Fruit fly (Drosophila melanogaster) whole organism, embryonic: ENCODE results near the gene Kdsr.
A peak's percentile ranks its signal among the peaks of the same experiment; 100 is the strongest.

Experiments used
- Bdp1 ChIP-seq: fragments of 200-800 bp; sonication (Bioruptor generic); optimal IDR thresholded peaks from 3 replicates; lab custom pipeline; 2016; ENCODE audit warnings: missing biosample characterization, missing genetic modification characterization
- Bteb2 ChIP-seq: fragments of 200-800 bp; sonication (Bioruptor generic); optimal IDR thresholded peaks from 2 replicates; lab custom pipeline; 2016; ENCODE audit warnings: missing biosample characterization, missing genetic modification characterization
- CG10209 ChIP-seq: fragments of 200-800 bp; sonication (Bioruptor generic); optimal IDR thresholded peaks from 3 replicates; lab custom pipeline; 2017; ENCODE audit warnings: missing biosample characterization, mild to moderate bottlenecking, missing genetic modification characterization, missing genetic modification reagents
- CG10543 ChIP-seq: fragments of 200-800 bp; sonication (Bioruptor generic); optimal IDR thresholded peaks from 3 replicates; lab custom pipeline; 2017; ENCODE audit warnings: missing biosample characterization, mild to moderate bottlenecking, missing genetic modification characterization, moderate library complexity
- CG11695 ChIP-seq: fragments of 200-800 bp; sonication (Bioruptor generic); IDR thresholded peaks from 3 replicates; pipeline ENCODE4 v1.3.6; 2022; ENCODE audit warnings: missing biosample characterization, missing genetic modification characterization
- CG12104 ChIP-seq: fragments of 200-800 bp; sonication (Bioruptor generic); optimal IDR thresholded peaks from 3 replicates; lab custom pipeline; 2016; ENCODE audit warnings: missing biosample characterization, missing genetic modification characterization
- CG12769 ChIP-seq: fragments of 200-800 bp; sonication (Bioruptor generic); optimal IDR thresholded peaks from 2 replicates; lab custom pipeline; 2019; ENCODE audit warnings: missing biosample characterization, mild to moderate bottlenecking, missing genetic modification characterization, moderate library complexity
- CG15514 ChIP-seq: fragments of 200-800 bp; sonication (Bioruptor generic); optimal IDR thresholded peaks from 3 replicates; lab custom pipeline; 2017; ENCODE audit warnings: missing biosample characterization, missing genetic modification characterization, mild to moderate bottlenecking, moderate library complexity, missing genetic modification reagents
- CG15696 ChIP-seq: fragments of 200-800 bp; sonication (Bioruptor generic); optimal IDR thresholded peaks from 2 replicates; lab custom pipeline; 2019; ENCODE audit warnings: missing biosample characterization, mild to moderate bottlenecking, missing genetic modification characterization, moderate library complexity
- CG17361 ChIP-seq: fragments of 200-800 bp; sonication (Bioruptor generic); IDR thresholded peaks from 3 replicates; pipeline ENCODE4 v1.3.6; 2022; ENCODE audit warnings: missing biosample characterization, missing genetic modification characterization
- CG17829 ChIP-seq: fragments of 200-800 bp; optimal IDR thresholded peaks from 2 replicates; lab custom pipeline; 2019; ENCODE audit warnings: missing biosample characterization, mild to moderate bottlenecking, missing genetic modification characterization, moderate library complexity
- CG31441 ChIP-seq: fragments of 200-800 bp; sonication (Bioruptor generic); IDR thresholded peaks from 2 replicates; pipeline ENCODE4 v1.3.6; 2022; ENCODE audit warnings: missing biosample characterization, missing genetic modification characterization
- CG3281 ChIP-seq: fragments of 200-800 bp; sonication (Bioruptor generic); optimal IDR thresholded peaks from 3 replicates; lab custom pipeline; 2017; ENCODE audit warnings: missing biosample characterization, mild to moderate bottlenecking, missing genetic modification characterization
- CG33557 ChIP-seq: fragments of 200-800 bp; sonication (Bioruptor generic); optimal IDR thresholded peaks from 2 replicates; lab custom pipeline; 2019; ENCODE audit warnings: missing biosample characterization, mild to moderate bottlenecking, missing genetic modification characterization, moderate library complexity
- CG3407 ChIP-seq: fragments of 200-800 bp; sonication (Bioruptor generic); optimal IDR thresholded peaks from 2 replicates; lab custom pipeline; 2018; ENCODE audit warnings: missing biosample characterization, mild to moderate bottlenecking, missing genetic modification characterization
- CG3726 ChIP-seq: fragments of 200-800 bp; sonication (Bioruptor generic); IDR thresholded peaks from 3 replicates; pipeline ENCODE4, ENCODE4 v1.3.6; 2022; ENCODE audit warnings: missing biosample characterization, missing genetic modification characterization
- CG4424 ChIP-seq: fragments of 200-800 bp; sonication (Bioruptor generic); optimal IDR thresholded peaks from 3 replicates; lab custom pipeline; 2016; ENCODE audit warnings: missing biosample characterization, missing genetic modification characterization
- CG6654 ChIP-seq: fragments of 200-800 bp; sonication (Bioruptor generic); optimal IDR thresholded peaks from 2 replicates; lab custom pipeline; 2017; ENCODE audit warnings: missing biosample characterization, mild to moderate bottlenecking, missing genetic modification characterization
- CG7987 ChIP-seq: fragments of 200-800 bp; sonication (Bioruptor generic); optimal IDR thresholded peaks from 2 replicates; lab custom pipeline; 2018; ENCODE audit warnings: missing biosample characterization, mild to moderate bottlenecking, missing genetic modification characterization, moderate library complexity
- CTCF ChIP-seq: fragments of 200-800 bp; sonication (Bioruptor generic); optimal IDR thresholded peaks from 2 replicates; lab custom pipeline; 2017; ENCODE audit warnings: missing biosample characterization, mild to moderate bottlenecking, missing genetic modification characterization, moderate library complexity
- Fer1 ChIP-seq: fragments of 200-800 bp; sonication (Bioruptor generic); optimal IDR thresholded peaks from 2 replicates; lab custom pipeline; 2017; ENCODE audit warnings: missing biosample characterization, mild to moderate bottlenecking, missing genetic modification characterization
- HLHmδ ChIP-seq: fragments of 200-800 bp; sonication (Bioruptor generic); optimal IDR thresholded peaks from 2 replicates; lab custom pipeline; 2018; ENCODE audit warnings: missing biosample characterization, mild to moderate bottlenecking, missing genetic modification characterization, moderate library complexity
- HmgZ ChIP-seq: fragments of 200-800 bp; sonication (Bioruptor generic); optimal IDR thresholded peaks from 2 replicates; lab custom pipeline; 2018; ENCODE audit warnings: missing biosample characterization, mild to moderate bottlenecking, missing genetic modification characterization
- MESR4 ChIP-seq: fragments of 200-800 bp; sonication (Bioruptor generic); optimal IDR thresholded peaks from 2 replicates; lab custom pipeline; 2018; ENCODE audit warnings: missing biosample characterization, mild to moderate bottlenecking, missing genetic modification characterization, moderate library complexity
- PHDP ChIP-seq: fragments of 200-800 bp; sonication (Bioruptor generic); optimal IDR thresholded peaks from 3 replicates; lab custom pipeline; 2018; ENCODE audit warnings: missing biosample characterization, mild to moderate bottlenecking, missing genetic modification characterization, moderate library complexity
- Pdp1 ChIP-seq, 2 experiments: fragments of 200-800 bp; sonication (Bioruptor generic); optimal IDR thresholded peaks; 3 replicates each; lab custom pipeline; 2016; ENCODE audit warnings: missing biosample characterization in 2 of 2, missing genetic modification characterization in 2 of 2, mild to moderate bottlenecking in 1 of 2, moderate library complexity in 1 of 2
- Ravus ChIP-seq: fragments of 200-800 bp; sonication (Bioruptor generic); IDR thresholded peaks from 2 replicates; pipeline ENCODE4 v1.3.6; 2022; ENCODE audit warnings: missing biosample characterization, missing genetic modification characterization
- Spps ChIP-seq: fragments of 200-800 bp; sonication (Bioruptor generic); optimal IDR thresholded peaks from 2 replicates; lab custom pipeline; 2018; ENCODE audit warnings: missing biosample characterization, mild to moderate bottlenecking, missing genetic modification characterization
- bigmax ChIP-seq: fragments of 200-800 bp; sonication (Bioruptor generic); optimal IDR thresholded peaks from 2 replicates; lab custom pipeline; 2018; ENCODE audit warnings: missing biosample characterization, mild to moderate bottlenecking, missing genetic modification characterization
- btn ChIP-seq: fragments of 200-800 bp; sonication (Bioruptor generic); optimal IDR thresholded peaks from 2 replicates; lab custom pipeline; 2016; ENCODE audit warnings: missing biosample characterization, missing genetic modification characterization
- chm ChIP-seq: fragments of 200-800 bp; sonication (Bioruptor generic); IDR thresholded peaks from 2 replicates; pipeline ENCODE4 v1.3.6; 2022; ENCODE audit warnings: missing biosample characterization, missing genetic modification characterization
- cwo ChIP-seq: fragments of 200-800 bp; sonication (Bioruptor generic); optimal IDR thresholded peaks from 3 replicates; lab custom pipeline; 2017; ENCODE audit warnings: missing biosample characterization, missing genetic modification characterization, mild to moderate bottlenecking, moderate library complexity, missing genetic modification reagents
- dpn ChIP-seq, 2 experiments: fragments of 200-800 bp; sonication (Bioruptor generic); optimal IDR thresholded peaks; 3 replicates each; lab custom pipeline; 2016; ENCODE audit warnings: missing biosample characterization in 2 of 2, missing genetic modification characterization in 2 of 2
- esg ChIP-seq: fragments of 200-800 bp; sonication (Bioruptor generic); conservative IDR thresholded peaks from 2 replicates; pipeline ENCODE4 v1.3.6; 2022; ENCODE audit warnings: missing biosample characterization, missing genetic modification characterization
- eyg ChIP-seq: fragments of 200-800 bp; sonication (Bioruptor generic); optimal IDR thresholded peaks from 3 replicates; lab custom pipeline; 2016; ENCODE audit warnings: missing biosample characterization, missing genetic modification characterization
- fd3F ChIP-seq: fragments of 200-800 bp; sonication (Bioruptor generic); optimal IDR thresholded peaks from 2 replicates; lab custom pipeline; 2018; ENCODE audit warnings: missing biosample characterization, mild to moderate bottlenecking, missing genetic modification characterization, moderate library complexity
- gce ChIP-seq: fragments of 200-800 bp; sonication (Bioruptor generic); IDR thresholded peaks from 3 replicates; pipeline ENCODE4 v1.3.6; 2022; ENCODE audit warnings: missing biosample characterization, missing genetic modification characterization
- gro ChIP-seq: fragments of 200-800 bp; sonication (Bioruptor generic); optimal IDR thresholded peaks from 2 replicates; lab custom pipeline; 2016; ENCODE audit warnings: missing biosample characterization, missing genetic modification characterization
- gsb ChIP-seq: fragments of 200-800 bp; sonication (Bioruptor generic); IDR thresholded peaks from 2 replicates; pipeline ENCODE4 v1.3.6; 2022; ENCODE audit warnings: missing biosample characterization, missing genetic modification characterization
- insv ChIP-seq, 2 experiments: fragments of 200-800 bp; sonication (Bioruptor generic); optimal IDR thresholded peaks; 3 replicates each; lab custom pipeline; 2016 to 2018; ENCODE audit warnings: missing biosample characterization in 2 of 2, missing genetic modification characterization in 2 of 2
- lov ChIP-seq, 2 experiments: fragments of 200-800 bp in 1 of 2; fragments of >200 bp in 1 of 2; sonication (Bioruptor generic) in 1 of 2; IDR thresholded peaks in 1 of 2; optimal IDR thresholded peaks in 1 of 2; 2 replicates in 1 of 2; 3 replicates in 1 of 2; pipeline versions ENCODE4 v1.3.6 to Lab custom; 2017 to 2022; ENCODE audit warnings: missing biosample characterization in 1 of 2, missing genetic modification characterization in 1 of 2
- mam ChIP-seq: fragments of 200-800 bp; sonication (Bioruptor generic); optimal IDR thresholded peaks from 3 replicates; lab custom pipeline; 2016; ENCODE audit warnings: missing biosample characterization, missing genetic modification characterization
- peb ChIP-seq: fragments of 200-800 bp; sonication (Bioruptor generic); IDR thresholded peaks from 2 replicates; pipeline ENCODE4 v1.3.6; 2022; ENCODE audit warnings: missing biosample characterization, missing genetic modification characterization
- pzg ChIP-seq: fragments of 200-800 bp; sonication (Bioruptor generic); optimal IDR thresholded peaks from 3 replicates; lab custom pipeline; 2018; ENCODE audit warnings: missing biosample characterization, mild to moderate bottlenecking, missing genetic modification characterization, moderate library complexity
- row ChIP-seq: fragments of 200-800 bp; sonication (Bioruptor generic); IDR thresholded peaks from 3 replicates; pipeline ENCODE4 v1.3.6; 2022; ENCODE audit warnings: missing biosample characterization, missing genetic modification characterization
- schlank ChIP-seq: fragments of 200-800 bp; sonication (Bioruptor generic); optimal IDR thresholded peaks from 2 replicates; lab custom pipeline; 2018; ENCODE audit warnings: missing biosample characterization, mild to moderate bottlenecking, missing genetic modification characterization
- sisA ChIP-seq: fragments of 200-800 bp; sonication (Bioruptor generic); IDR thresholded peaks from 2 replicates; pipeline ENCODE4 v1.3.6; 2022; ENCODE audit warnings: missing biosample characterization, missing genetic modification characterization
- sna ChIP-seq: fragments of 200-800 bp; sonication (Bioruptor generic); IDR thresholded peaks from 2 replicates; pipeline ENCODE4 v1.3.6; 2022; ENCODE audit warnings: missing biosample characterization, missing genetic modification characterization; ENCODE audit not compliant: partially characterized antibody
- vfl ChIP-seq: fragments of 200-800 bp; sonication (Bioruptor generic); optimal IDR thresholded peaks from 2 replicates; lab custom pipeline; 2016; ENCODE audit warnings: missing biosample characterization, missing genetic modification characterization

Kdsr gene

DNA sequence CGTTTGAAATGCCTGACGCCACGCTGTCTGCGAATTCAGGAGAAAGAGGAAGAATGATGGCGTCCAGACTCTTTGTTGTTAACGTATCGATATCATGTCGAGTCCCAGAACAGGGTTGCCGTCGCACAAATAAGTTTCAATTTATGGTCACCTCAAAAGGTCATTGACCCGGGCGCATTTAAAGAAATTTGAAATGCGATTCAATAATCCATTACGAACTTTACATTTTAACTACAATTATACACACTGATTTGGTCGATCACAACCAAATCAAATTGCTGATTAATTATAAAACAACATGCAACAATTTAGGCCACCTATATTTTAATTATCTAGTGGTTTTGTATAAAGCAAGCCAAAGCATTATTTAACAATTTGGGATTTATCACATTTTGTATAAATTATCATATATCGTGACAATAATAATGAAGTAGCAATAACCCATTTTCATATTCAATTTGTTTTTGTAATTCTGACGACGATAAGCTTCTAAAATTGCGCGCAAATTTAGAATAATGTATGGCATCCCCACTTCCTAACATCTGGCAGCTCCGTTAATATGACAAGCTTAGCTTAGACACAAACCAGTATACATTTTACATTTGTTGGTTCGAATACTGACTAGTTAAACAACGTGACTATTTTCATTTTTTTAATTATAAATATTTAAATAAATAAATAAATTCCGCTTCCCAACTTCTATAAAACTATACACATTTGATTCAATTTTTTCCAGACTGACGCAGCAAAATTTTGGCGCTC, 17.1 kb downstream of the Kdsr start, which contains the start of gene bam (continued):
- TF ChIP-seq lov (optimal IDR thresholded peaks at IDR 0.05; lab: Kevin White, UChicago) = no peak
- TF ChIP-seq lov (GFP tag; IDR thresholded peaks at IDR 0.05; lab: Robert Waterston, UW) = no peak
- no peak for TF ChIP-seq CG3726
- TF ChIP-seq sisA (GFP tag; lab: Robert Waterston, UW) = no peak
- TF ChIP-seq CG12769 (tag; lab: Kevin White, UChicago) = no peak
- TF ChIP-seq PHDP (tag; lab: Kevin White, UChicago) = peak; percentile 4
- TF ChIP-seq CG12104 (GFP tag; lab: Kevin White, UChicago) = no peak
- no peak for TF ChIP-seq gce (GFP tag; lab: Robert Waterston, UW)
- TF ChIP-seq CG3407 = no peak
- no peak for TF ChIP-seq gsb
- TF ChIP-seq CG10209 (GFP tag; lab: Kevin White, UChicago) = no peak
- TF ChIP-seq HmgZ = peak; percentile 67
- TF ChIP-seq insv (GFP tag; optimal IDR thresholded peaks at IDR 0.05; lab: Kevin White, UChicago) = peak in 1 of 2 experiments; percentile 46
- no peak for TF ChIP-seq vfl (GFP tag; lab: Kevin White, UChicago)
- TF ChIP-seq CG33557 (GFP tag; lab: Kevin White, UChicago) = peak; percentile 15
- no peak for TF ChIP-seq CG3281
- no peak for TF ChIP-seq btn
- TF ChIP-seq eyg = no peak
- peak; percentile 81 for TF ChIP-seq pzg (GFP tag; lab: Kevin White, UChicago)
- TF ChIP-seq MESR4 = no peak
- TF ChIP-seq CG15514 = peak; percentile 89
- no peak for TF ChIP-seq cwo (GFP tag; lab: Kevin White, UChicago)
- peak; percentile 7 for TF ChIP-seq CG15696 (tag; lab: Kevin White, UChicago)
- TF ChIP-seq Fer1 (GFP tag; lab: Kevin White, UChicago) = peak; percentile 15
- no peak for TF ChIP-seq schlank (tag; lab: Kevin White, UChicago)
- TF ChIP-seq Pdp1 (GFP tag; optimal IDR thresholded peaks at IDR 0.05; lab: Kevin White, UChicago) = no peak
- TF ChIP-seq CG31441 (GFP tag; lab: Robert Waterston, UW) = no peak
- no peak for TF ChIP-seq bigmax (GFP tag; lab: Kevin White, UChicago)
- 0 out of 3 replicates have a peak, but pooled peaks have one; percentile 24 for TF ChIP-seq CG17361 (GFP tag; lab: Robert Waterston, UW)
- no peak for TF ChIP-seq mam (GFP tag; lab: Kevin White, UChicago)
- no peak for TF ChIP-seq CG7987 (GFP tag; lab: Kevin White, UChicago)
- TF ChIP-seq Bteb2 = no peak
- TF ChIP-seq CG11695 (GFP tag; lab: Robert Waterston, UW) = no peak
- TF ChIP-seq HLHmδ = no peak
- no peak for TF ChIP-seq chm (GFP tag; lab: Robert Waterston, UW)
- peak; percentile 76 for TF ChIP-seq CTCF (GFP tag; lab: Kevin White, UChicago)
- TF ChIP-seq CG4424 = no peak
- TF ChIP-seq gro = no peak
- TF ChIP-seq CG10543 (GFP tag; lab: Kevin White, UChicago) = no peak
- no peak for TF ChIP-seq Spps (tag; lab: Kevin White, UChicago)
- no peak for TF ChIP-seq CG6654
- TF ChIP-seq sna (GFP tag; lab: Robert Waterston, UW) = no peak
- TF ChIP-seq Bdp1 (GFP tag; lab: Kevin White, UChicago) = no peak
- peak in 1 of 2 experiments; percentile 24 for TF ChIP-seq dpn (GFP tag; optimal IDR thresholded peaks at IDR 0.05; lab: Kevin White, UChicago)
- TF ChIP-seq peb (GFP tag; lab: Robert Waterston, UW) = no peak
- TF ChIP-seq fd3F = no peak
- TF ChIP-seq Ravus (GFP tag; lab: Robert Waterston, UW) = no peak
- peak; percentile 52 for TF ChIP-seq CG17829 (tag; lab: Kevin White, UChicago)
- no peak for TF ChIP-seq esg (GFP tag; lab: Robert Waterston, UW)
- no peak for TF ChIP-seq row (GFP tag; lab: Robert Waterston, UW)
